Worm (Caenorhabditis elegans) whole organism, L2 larva: Measurements from ENCODE around the gene pptr-2.

Experiments used
- alr-1 ChIP-seq: fragments of 150-350 bp; optimal IDR thresholded peaks from 2 replicates; lab custom pipeline; 2014; ENCODE audit warnings: missing biosample characterization, missing genetic modification characterization
- elt-1 ChIP-seq: fragments of 150-350 bp; optimal IDR thresholded peaks from 2 replicates; lab custom pipeline; 2014; ENCODE audit warnings: missing biosample characterization, missing genetic modification characterization
- lin-13 ChIP-seq: fragments of 150-350 bp; optimal IDR thresholded peaks from 2 replicates; lab custom pipeline; 2014; ENCODE audit warnings: missing biosample characterization, missing genetic modification reagents, missing genetic modification characterization
- nhr-11 ChIP-seq: fragments of 150-350 bp; optimal IDR thresholded peaks from 2 replicates; lab custom pipeline; 2014; ENCODE audit warnings: missing biosample characterization, missing genetic modification characterization

ce11 chrV:11022817-11023216 is 11.9 kb downstream of the pptr-2 start, which contains the start of the genes C13G3.12 and hot-6:
- TF ChIP-seq nhr-11 (tag; lab: Kevin White, UChicago) (no peak), elt-1 (tag; lab: Kevin White, UChicago) (no peak), alr-1 (tag; lab: Kevin White, UChicago) (no peak), lin-13 (no peak)
